Worm (Caenorhabditis elegans): Measurements from ENCODE around the gene T08B1.1.

DNA sequence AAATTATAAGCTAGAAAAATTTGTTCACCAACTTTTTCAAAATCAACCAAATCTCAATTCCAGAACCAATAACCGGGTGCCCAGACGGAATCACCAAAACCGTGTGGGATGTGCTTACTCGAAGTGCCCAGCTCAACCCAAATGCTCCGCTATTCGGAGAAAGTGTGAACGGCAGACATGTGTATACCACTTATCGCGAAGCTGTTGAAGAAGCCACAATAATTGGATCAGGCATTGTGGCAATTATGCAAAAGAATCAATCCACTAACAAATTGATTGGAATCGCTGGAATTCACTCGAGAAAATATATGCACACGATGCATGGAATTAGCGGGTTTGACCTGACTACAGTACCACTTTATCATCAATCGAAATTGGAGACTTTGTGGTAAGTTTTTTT is 17.2 kb downstream of the T08B1.1 start:
- no peak for TF ChIP-seq ama-1 (optimal IDR thresholded peaks at IDR 0.05)
- TF ChIP-seq hnd-1 (tag; optimal IDR thresholded peaks at IDR 0.05), result no peak
- TF ChIP-seq tbx-11 (GFP tag; IDR thresholded peaks at IDR 0.05), result no peak
- TF ChIP-seq ets-7 (tag; optimal IDR thresholded peaks at IDR 0.05), result no peak
- no peak for TF ChIP-seq sea-1 (GFP tag; conservative IDR thresholded peaks at IDR 0.05)
- TF ChIP-seq B0310.2 (tag; optimal IDR thresholded peaks at IDR 0.05), result no peak
- TF ChIP-seq ceh-13 (GFP tag; optimal IDR thresholded peaks at IDR 0.05), result no peak
- no peak for TF ChIP-seq F13C5.2 (tag; optimal IDR thresholded peaks at IDR 0.05)
